Worm (Caenorhabditis elegans) whole organism, L4 larva: ENCODE data around the gene str-173.

Experiments
- Y48G9A.11 ChIP-seq: fragments of 200-800 bp; sonication (Bioruptor generic); IDR thresholded peaks from 2 replicates; pipeline ENCODE4 v1.3.6; 2022; ENCODE audit warnings: missing genetic modification reagents, missing genetic modification characterization, missing compliant biosample characterization
- nhr-11 ChIP-seq: fragments of 150-350 bp; optimal IDR thresholded peaks from 2 replicates; lab custom pipeline; 2014; ENCODE audit warnings: missing biosample characterization, missing genetic modification characterization

DNA sequence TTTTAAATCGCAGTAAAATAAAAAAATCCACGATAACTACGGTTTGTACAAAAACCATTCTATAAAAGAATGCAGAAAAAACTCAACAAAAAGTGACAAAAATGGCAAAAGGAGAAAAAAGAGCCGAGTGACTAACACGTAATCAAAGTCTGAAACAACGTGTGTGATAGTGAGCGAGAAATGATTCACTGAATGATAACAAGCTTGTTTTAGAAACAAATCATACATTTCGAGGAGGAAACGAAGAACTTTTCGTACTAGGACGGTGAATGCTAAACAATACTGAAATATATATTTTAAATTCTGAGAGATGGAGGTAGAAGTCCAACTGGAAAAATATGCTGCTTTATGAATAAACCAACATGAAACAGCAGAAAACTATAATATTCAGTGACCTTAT lies 19.5 kb upstream of the str-173 start:
- TF ChIP-seq Y48G9A.11 (GFP tag; lab: Robert Waterston, UW) (no peak), nhr-11 (tag; lab: Kevin White, UChicago) (no peak)
